Fruit fly (Drosophila melanogaster) whole organism, embryonic: Measurements from ENCODE around the gene Trhn.

ENCODE experiments used
- C15 ChIP-seq: fragments of 200-800 bp; sonication (Bioruptor generic); IDR thresholded peaks from 3 replicates; pipeline ENCODE4 v1.3.6; 2022; ENCODE audit warnings: missing biosample characterization, missing genetic modification characterization
- CG10565 ChIP-seq: fragments of 200-800 bp; sonication (Bioruptor generic); optimal IDR thresholded peaks from 3 replicates; lab custom pipeline; 2016; ENCODE audit warnings: missing biosample characterization, mild to moderate bottlenecking, missing genetic modification characterization
- CG10959 ChIP-seq: fragments of 200-800 bp; sonication (Bioruptor generic); IDR thresholded peaks from 2 replicates; pipeline ENCODE4 v1.3.6; 2022; ENCODE audit warnings: missing biosample characterization, missing genetic modification characterization
- CG12155 ChIP-seq: fragments of 200-800 bp; sonication (Bioruptor generic); optimal IDR thresholded peaks from 3 replicates; lab custom pipeline; 2016; ENCODE audit warnings: missing biosample characterization, missing genetic modification characterization
- CG12391 ChIP-seq: fragments of 200-800 bp; sonication (Bioruptor generic); optimal IDR thresholded peaks from 3 replicates; lab custom pipeline; 2018; ENCODE audit warnings: missing biosample characterization, mild to moderate bottlenecking, missing genetic modification characterization, moderate library complexity
- CG13123 ChIP-seq: fragments of 200-800 bp; sonication (Bioruptor generic); optimal IDR thresholded peaks from 2 replicates; lab custom pipeline; 2016; ENCODE audit warnings: missing biosample characterization, missing genetic modification characterization
- CG13424 ChIP-seq: fragments of 200-800 bp; sonication (Bioruptor generic); optimal IDR thresholded peaks from 2 replicates; lab custom pipeline; 2019; ENCODE audit warnings: missing biosample characterization, mild to moderate bottlenecking, missing genetic modification characterization, moderate library complexity
- CG13624 ChIP-seq: fragments of 200-800 bp; sonication (Bioruptor generic); optimal IDR thresholded peaks from 2 replicates; lab custom pipeline; 2016; ENCODE audit warnings: missing biosample characterization, missing genetic modification characterization
- CG18476 ChIP-seq: fragments of 200-800 bp; sonication (Bioruptor generic); optimal IDR thresholded peaks from 2 replicates; lab custom pipeline; 2016; ENCODE audit warnings: missing biosample characterization, mild to moderate bottlenecking, missing genetic modification characterization
- CG18619 ChIP-seq: fragments of 200-800 bp; sonication (Bioruptor generic); optimal IDR thresholded peaks from 3 replicates; lab custom pipeline; 2017; ENCODE audit warnings: missing biosample characterization, mild to moderate bottlenecking, missing genetic modification characterization
- CG2678 ChIP-seq: fragments of 200-800 bp; sonication (Bioruptor generic); optimal IDR thresholded peaks from 3 replicates; lab custom pipeline; 2019; ENCODE audit warnings: missing biosample characterization, mild to moderate bottlenecking, missing genetic modification characterization, moderate library complexity
- CG3163 ChIP-seq: fragments of 200-800 bp; sonication (Bioruptor generic); optimal IDR thresholded peaks from 3 replicates; lab custom pipeline; 2016; ENCODE audit warnings: missing biosample characterization, missing genetic modification characterization
- CG32532 ChIP-seq: fragments of 200-800 bp; sonication (Bioruptor generic); IDR thresholded peaks from 2 replicates; pipeline ENCODE4 v1.3.6; 2022; ENCODE audit warnings: missing biosample characterization, missing genetic modification characterization
- CG4328 ChIP-seq: fragments of 200-800 bp; sonication (Bioruptor generic); optimal IDR thresholded peaks from 3 replicates; lab custom pipeline; 2017; ENCODE audit warnings: missing biosample characterization, missing genetic modification reagents, missing genetic modification characterization
- CG4424 ChIP-seq: fragments of 200-800 bp; sonication (Bioruptor generic); optimal IDR thresholded peaks from 3 replicates; lab custom pipeline; 2016; ENCODE audit warnings: missing biosample characterization, missing genetic modification characterization
- CG5180 ChIP-seq: fragments of 200-800 bp; sonication (Bioruptor generic); optimal IDR thresholded peaks from 3 replicates; lab custom pipeline; 2017; ENCODE audit warnings: missing biosample characterization, missing genetic modification characterization, mild to moderate bottlenecking, moderate library complexity, missing genetic modification reagents
- CG6765 ChIP-seq: fragments of 200-800 bp; sonication (Bioruptor generic); optimal IDR thresholded peaks from 3 replicates; lab custom pipeline; 2017; ENCODE audit warnings: missing biosample characterization, mild to moderate bottlenecking, missing genetic modification characterization
- CG6813 ChIP-seq: fragments of 200-800 bp; sonication (Bioruptor generic); optimal IDR thresholded peaks from 2 replicates; lab custom pipeline; 2017; ENCODE audit warnings: missing biosample characterization, missing genetic modification characterization, mild to moderate bottlenecking, moderate library complexity, missing genetic modification reagents
- CG7987 ChIP-seq: fragments of 200-800 bp; sonication (Bioruptor generic); optimal IDR thresholded peaks from 2 replicates; lab custom pipeline; 2018; ENCODE audit warnings: missing biosample characterization, mild to moderate bottlenecking, missing genetic modification characterization, moderate library complexity
- CG9797 ChIP-seq: fragments of 200-800 bp; sonication (Bioruptor generic); optimal IDR thresholded peaks from 3 replicates; lab custom pipeline; 2018; ENCODE audit warnings: missing biosample characterization, mild to moderate bottlenecking, missing genetic modification characterization
- CHES-1-like ChIP-seq: fragments of 200-800 bp; sonication (Bioruptor generic); optimal IDR thresholded peaks from 2 replicates; lab custom pipeline; 2016; ENCODE audit warnings: missing biosample characterization, missing genetic modification characterization
- Camta ChIP-seq: fragments of 200-800 bp; sonication (Bioruptor generic); optimal IDR thresholded peaks from 2 replicates; lab custom pipeline; 2016; ENCODE audit warnings: missing biosample characterization, missing genetic modification characterization
- D19A ChIP-seq: fragments of 200-800 bp; optimal IDR thresholded peaks from 3 replicates; lab custom pipeline; 2019; ENCODE audit warnings: missing biosample characterization, mild to moderate bottlenecking, missing genetic modification characterization, moderate library complexity
- Dad ChIP-seq: fragments of 200-800 bp; sonication (Bioruptor generic); optimal IDR thresholded peaks from 3 replicates; lab custom pipeline; 2016; ENCODE audit warnings: missing biosample characterization, missing genetic modification characterization
- Deaf1 ChIP-seq: fragments of 200-800 bp; optimal IDR thresholded peaks from 3 replicates; lab custom pipeline; 2019; ENCODE audit warnings: missing biosample characterization, mild to moderate bottlenecking, missing genetic modification characterization, moderate library complexity
- Dp ChIP-seq: fragments of 200-800 bp; sonication (Bioruptor generic); optimal IDR thresholded peaks from 2 replicates; lab custom pipeline; 2018; ENCODE audit warnings: missing biosample characterization, mild to moderate bottlenecking, missing genetic modification characterization, moderate library complexity
- HLH4C ChIP-seq: fragments of 200-800 bp; sonication (Bioruptor generic); IDR thresholded peaks from 3 replicates; pipeline ENCODE4 v1.3.6; 2022; ENCODE audit warnings: missing biosample characterization, missing genetic modification characterization; ENCODE audit not compliant: partially characterized antibody
- HmgD ChIP-seq: fragments of 200-800 bp; sonication (Bioruptor generic); optimal IDR thresholded peaks from 3 replicates; lab custom pipeline; 2016; ENCODE audit warnings: missing biosample characterization, missing genetic modification characterization
- MESR4 ChIP-seq: fragments of 200-800 bp; sonication (Bioruptor generic); optimal IDR thresholded peaks from 2 replicates; lab custom pipeline; 2018; ENCODE audit warnings: missing biosample characterization, mild to moderate bottlenecking, missing genetic modification characterization, moderate library complexity
- Nf-YB ChIP-seq: fragments of 200-800 bp; sonication (Bioruptor generic); optimal IDR thresholded peaks from 3 replicates; lab custom pipeline; 2019; ENCODE audit warnings: missing biosample characterization, mild to moderate bottlenecking, missing genetic modification characterization, moderate library complexity
- Oaz ChIP-seq: fragments of 200-800 bp; sonication (Bioruptor generic); IDR thresholded peaks from 2 replicates; pipeline ENCODE4 v1.3.6; 2022; ENCODE audit warnings: missing biosample characterization, missing genetic modification characterization
- Optix ChIP-seq: fragments of 200-800 bp; sonication (Bioruptor generic); IDR thresholded peaks from 3 replicates; pipeline ENCODE4 v1.3.6; 2022; ENCODE audit warnings: missing biosample characterization, missing genetic modification characterization
- Rfx ChIP-seq: fragments of 200-800 bp; sonication (Bioruptor generic); IDR thresholded peaks from 2 replicates; pipeline ENCODE4 v1.3.6; 2022; ENCODE audit warnings: missing biosample characterization, missing genetic modification characterization
- Tbp ChIP-seq: fragments of >200 bp; optimal IDR thresholded peaks from 2 replicates; lab custom pipeline; 2018; ENCODE audit warnings: missing biosample characterization, missing genetic modification characterization
- bigmax ChIP-seq: fragments of 200-800 bp; sonication (Bioruptor generic); optimal IDR thresholded peaks from 2 replicates; lab custom pipeline; 2018; ENCODE audit warnings: missing biosample characterization, mild to moderate bottlenecking, missing genetic modification characterization
- bsh ChIP-seq, 2 experiments: fragments of 200-800 bp; sonication (Bioruptor generic); optimal IDR thresholded peaks; 2 replicates each; lab custom pipeline; 2017 to 2018; ENCODE audit warnings: mild to moderate bottlenecking in 2 of 2, missing biosample characterization in 2 of 2, missing genetic modification characterization in 2 of 2, moderate library complexity in 1 of 2
- cg ChIP-seq: fragments of 200-800 bp; sonication (Bioruptor generic); optimal IDR thresholded peaks from 3 replicates; lab custom pipeline; 2019; ENCODE audit warnings: missing biosample characterization, mild to moderate bottlenecking, missing genetic modification characterization, moderate library complexity
- corto ChIP-seq: fragments of 200-800 bp; sonication (Bioruptor generic); optimal IDR thresholded peaks from 2 replicates; lab custom pipeline; 2016; ENCODE audit warnings: missing biosample characterization, mild to moderate bottlenecking, missing genetic modification characterization, moderate library complexity
- croc ChIP-seq: fragments of 200-800 bp; sonication (Bioruptor generic); conservative IDR thresholded peaks from 3 replicates; pipeline ENCODE4 v1.3.6; 2022; ENCODE audit warnings: missing biosample characterization, missing genetic modification characterization
- dimm ChIP-seq: fragments of 200-800 bp; sonication (Bioruptor generic); IDR thresholded peaks from 2 replicates; pipeline ENCODE4 v1.3.6; 2022; ENCODE audit warnings: missing biosample characterization, missing genetic modification characterization
- fd96Cb ChIP-seq: fragments of 200-800 bp; sonication (Bioruptor generic); optimal IDR thresholded peaks from 2 replicates; lab custom pipeline; 2018; ENCODE audit warnings: missing biosample characterization, mild to moderate bottlenecking, missing genetic modification characterization, moderate library complexity
- jigr1 ChIP-seq: fragments of 200-800 bp; sonication (Bioruptor generic); IDR thresholded peaks from 3 replicates; pipeline ENCODE4 v1.3.6; 2022; ENCODE audit warnings: missing biosample characterization, missing genetic modification characterization
- pzg ChIP-seq: fragments of 200-800 bp; sonication (Bioruptor generic); optimal IDR thresholded peaks from 3 replicates; lab custom pipeline; 2018; ENCODE audit warnings: missing biosample characterization, mild to moderate bottlenecking, missing genetic modification characterization, moderate library complexity
- sim ChIP-seq: fragments of 200-800 bp; sonication (Bioruptor generic); IDR thresholded peaks from 2 replicates; pipeline ENCODE4 v1.3.6; 2022; ENCODE audit warnings: missing biosample characterization, missing genetic modification characterization
- sna ChIP-seq: fragments of 200-800 bp; sonication (Bioruptor generic); IDR thresholded peaks from 2 replicates; pipeline ENCODE4 v1.3.6; 2022; ENCODE audit warnings: missing biosample characterization, missing genetic modification characterization; ENCODE audit not compliant: partially characterized antibody
- tgo ChIP-seq: fragments of 200-800 bp; sonication (Bioruptor generic); IDR thresholded peaks from 3 replicates; pipeline ENCODE4 v1.3.6; 2022; ENCODE audit warnings: missing biosample characterization, missing genetic modification characterization
- tll ChIP-seq, 2 experiments: fragments of 200-800 bp in 1 of 2; fragments of >200 bp in 1 of 2; sonication (Bioruptor generic) in 1 of 2; optimal IDR thresholded peaks; 2 replicates each; lab custom pipeline; 2017 to 2019; ENCODE audit warnings: missing biosample characterization in 2 of 2, missing genetic modification characterization in 2 of 2, mild to moderate bottlenecking in 1 of 2, moderate library complexity in 1 of 2
- tna ChIP-seq: fragments of 200-800 bp; sonication (Bioruptor generic); IDR thresholded peaks from 2 replicates; pipeline ENCODE4 v1.3.6; 2022; ENCODE audit warnings: missing biosample characterization, missing genetic modification characterization; ENCODE audit not compliant: partially characterized antibody
- tup ChIP-seq: fragments of 200-800 bp; sonication (Bioruptor generic); optimal IDR thresholded peaks from 2 replicates; lab custom pipeline; 2016; ENCODE audit warnings: missing biosample characterization, mild to moderate bottlenecking, missing genetic modification characterization, moderate library complexity
- wdn ChIP-seq: fragments of 200-800 bp; sonication (Bioruptor generic); IDR thresholded peaks from 2 replicates; pipeline ENCODE4 v1.3.6; 2022; ENCODE audit warnings: missing biosample characterization, missing genetic modification characterization

Gene Trhn

DNA sequence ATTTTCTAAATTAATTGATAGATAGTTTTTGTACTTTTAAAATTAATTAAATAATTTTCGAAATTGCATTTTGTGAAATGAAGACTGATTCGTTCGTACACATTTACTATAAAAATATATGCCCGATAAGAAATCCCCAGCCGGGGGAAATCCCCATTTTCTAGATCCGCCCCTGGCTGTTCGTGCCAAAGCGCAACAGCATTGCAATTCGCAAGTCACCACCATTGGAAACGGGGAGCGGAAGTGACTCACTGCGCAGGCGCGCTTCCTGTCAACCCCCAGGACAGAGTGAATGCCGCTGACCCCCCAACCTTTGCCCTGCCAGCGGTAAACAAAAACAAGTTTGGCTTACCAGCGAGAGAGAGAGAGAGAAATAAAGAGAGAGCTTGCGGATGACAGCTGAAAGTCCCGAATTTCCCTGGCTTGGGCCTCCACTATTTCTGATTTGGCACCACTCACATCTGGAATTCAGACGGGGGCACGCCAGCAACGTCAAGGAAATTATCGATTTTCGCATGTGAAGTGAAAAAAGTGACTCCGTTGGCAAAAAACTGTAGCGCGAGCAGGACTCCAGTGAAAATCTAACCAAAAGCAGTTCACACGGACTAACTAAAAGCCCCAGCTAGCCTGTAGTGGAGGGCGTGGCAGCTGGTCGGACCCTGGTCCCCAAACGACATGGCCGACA is 3.0 kb upstream of the Trhn start, which contains the start of gene Aplip1 (continued):
- TF ChIP-seq CG5180 = no peak
- no peak for TF ChIP-seq bigmax
- no peak for TF ChIP-seq tup
- no peak for TF ChIP-seq tll (GFP tag; optimal IDR thresholded peaks at IDR 0.05; lab: Kevin White, UChicago)
- no peak for TF ChIP-seq CG4328 (GFP tag; lab: Kevin White, UChicago)
- no peak for TF ChIP-seq croc
- no peak for TF ChIP-seq CG12391 (tag; lab: Kevin White, UChicago)
- no peak for TF ChIP-seq CG12155
- TF ChIP-seq sna (GFP tag; lab: Robert Waterston, UW) = no peak
- no peak for TF ChIP-seq jigr1
- no peak for TF ChIP-seq Tbp (GFP tag; lab: Kevin White, UChicago)
- TF ChIP-seq CG13123 (GFP tag; lab: Kevin White, UChicago) = no peak
- TF ChIP-seq CG7987 = no peak
- no peak for TF ChIP-seq CG10565
- TF ChIP-seq CG18476 (GFP tag; lab: Kevin White, UChicago) = no peak
- TF ChIP-seq CG9797 (GFP tag; lab: Kevin White, UChicago) = no peak
- no peak for TF ChIP-seq tgo (GFP tag; lab: Robert Waterston, UW)
- peak; percentile 14 for TF ChIP-seq pzg (GFP tag; lab: Kevin White, UChicago)
- TF ChIP-seq dimm (GFP tag; lab: Robert Waterston, UW) = no peak
- TF ChIP-seq CG3163 (GFP tag; lab: Kevin White, UChicago) = no peak
- TF ChIP-seq CG10959 (GFP tag; lab: Robert Waterston, UW) = no peak
- no peak for TF ChIP-seq corto (GFP tag; lab: Kevin White, UChicago)
- no peak for TF ChIP-seq CG6813 (GFP tag; lab: Kevin White, UChicago)
- no peak for TF ChIP-seq Nf-YB (GFP tag; lab: Kevin White, UChicago)
- TF ChIP-seq CG4424 (GFP tag; lab: Kevin White, UChicago) = no peak
- no peak for TF ChIP-seq HLH4C (GFP tag; lab: Robert Waterston, UW)
- TF ChIP-seq HmgD (GFP tag; lab: Kevin White, UChicago) = no peak
- TF ChIP-seq Dp (GFP tag; lab: Kevin White, UChicago) = no peak
- peak; percentile 55 for TF ChIP-seq CG32532 (GFP tag; lab: Robert Waterston, UW)
- TF ChIP-seq Camta (GFP tag; lab: Kevin White, UChicago) = no peak
- TF ChIP-seq Optix (GFP tag; lab: Robert Waterston, UW) = no peak
- no peak for TF ChIP-seq fd96Cb
- TF ChIP-seq cg (GFP tag; lab: Kevin White, UChicago) = no peak
- no peak for TF ChIP-seq CHES-1-like
- peak; percentile 39 for TF ChIP-seq CG2678 (tag; lab: Kevin White, UChicago)
- TF ChIP-seq MESR4 (GFP tag; lab: Kevin White, UChicago) = peak; percentile 2
- no peak for TF ChIP-seq Dad (GFP tag; lab: Kevin White, UChicago)
- TF ChIP-seq CG13624 = peak; percentile 3
- no peak for TF ChIP-seq CG13424 (tag; lab: Kevin White, UChicago)
- TF ChIP-seq Deaf1 (tag; lab: Kevin White, UChicago) = no peak
- no peak for TF ChIP-seq CG6765 (GFP tag; lab: Kevin White, UChicago)
- TF ChIP-seq bsh (GFP tag; optimal IDR thresholded peaks at IDR 0.05; lab: Kevin White, UChicago) = no peak
- no peak for TF ChIP-seq wdn
- no peak for TF ChIP-seq Oaz (GFP tag; lab: Robert Waterston, UW)
- TF ChIP-seq Rfx (GFP tag; lab: Robert Waterston, UW) = no peak
- no peak for TF ChIP-seq sim (GFP tag; lab: Robert Waterston, UW)
- TF ChIP-seq C15 (GFP tag; lab: Robert Waterston, UW) = no peak
- TF ChIP-seq D19A (tag; lab: Kevin White, UChicago) = no peak
- TF ChIP-seq CG18619 (GFP tag; lab: Kevin White, UChicago) = no peak
- TF ChIP-seq tna (GFP tag; lab: Robert Waterston, UW) = no peak
